Worm (Caenorhabditis elegans): ENCODE data around the gene unc-27.

- no peak for TF ChIP-seq lin-13 (tag; optimal IDR thresholded peaks at IDR 0.05)
- no peak for TF ChIP-seq nhr-28 (tag; optimal IDR thresholded peaks at IDR 0.05)
- no peak for TF ChIP-seq lsy-2 (tag; optimal IDR thresholded peaks at IDR 0.05)
- no peak for TF ChIP-seq mab-5 (tag; optimal IDR thresholded peaks at IDR 0.05)
- TF ChIP-seq nhr-237 (tag; optimal IDR thresholded peaks at IDR 0.05): no peak
- no peak for TF ChIP-seq elt-3 (tag; optimal IDR thresholded peaks at IDR 0.05)
- no peak for TF ChIP-seq nhr-76 (tag; optimal IDR thresholded peaks at IDR 0.05)
- TF ChIP-seq unc-39 (tag; optimal IDR thresholded peaks at IDR 0.05): no peak
- no peak for TF ChIP-seq snpc-4 (tag; optimal IDR thresholded peaks at IDR 0.05)
These were observed 11.1 kb downstream of the unc-27 start for ce11 chrX:8800355-8800754.
